Worm (Caenorhabditis elegans) whole organism, L4 larva: ENCODE results near the gene srg-33.

Experiments
- ceh-44 ChIP-seq: fragments of 200-800 bp; sonication (Bioruptor generic); IDR thresholded peaks from 2 replicates; pipeline ENCODE4 v1.3.6; 2022; ENCODE audit warnings: missing genetic modification reagents, missing genetic modification characterization, missing compliant biosample characterization
- ceh-82 ChIP-seq: sonication (generic microtip); optimal IDR thresholded peaks from 2 replicates; lab custom pipeline; 2017; ENCODE audit warnings: missing biosample characterization, missing genetic modification characterization

DNA sequence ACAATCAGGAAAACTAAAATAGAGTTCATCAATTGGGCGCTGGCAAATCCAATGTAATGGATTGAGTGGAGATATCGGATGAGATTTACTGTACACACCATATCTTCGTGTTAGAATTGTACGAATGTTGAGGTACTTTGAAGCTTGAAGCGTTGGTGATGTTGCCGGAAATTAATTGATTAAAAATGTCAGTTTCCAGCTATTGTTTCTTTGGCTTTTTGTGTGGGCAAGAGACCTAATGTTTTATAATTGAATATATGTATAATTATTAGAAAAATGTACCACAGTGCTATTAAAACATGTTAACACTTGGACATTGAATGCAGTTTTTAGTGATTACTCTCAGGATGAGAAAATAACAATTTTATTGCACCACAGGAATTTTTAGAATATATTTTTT lies 13.0 kb upstream of the srg-33 start, which contains the start of gene str-136:
- TF ChIP-seq ceh-82: no peak
- TF ChIP-seq ceh-44: no peak
